Fruit fly (Drosophila melanogaster): Measurements from ENCODE around the gene CG2258.

Gene CG2258

DNA sequence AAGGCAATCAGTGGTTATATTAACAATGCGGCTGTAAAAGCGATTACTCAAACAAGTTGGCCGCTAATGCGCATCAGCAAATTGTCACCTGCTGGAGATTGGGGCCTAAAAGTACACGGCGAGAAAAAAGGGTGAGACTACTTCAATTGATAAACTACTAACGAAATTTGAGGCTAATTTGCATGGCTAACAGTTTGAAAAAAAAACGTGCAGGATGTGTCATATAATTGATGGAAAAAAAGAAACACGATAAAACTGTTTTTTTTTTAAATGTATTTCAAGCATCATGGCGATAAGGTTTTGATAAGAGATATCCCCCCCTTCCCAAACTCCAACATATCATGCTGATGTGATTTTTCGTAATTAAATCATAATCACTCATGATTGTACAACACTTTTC is 10.8 kb upstream of the CG2258 start (continued):
- TF ChIP-seq nerfin-2 (GFP tag; IDR thresholded peaks at IDR 0.05; ENCODE audit: partially characterized antibody) (no peak), lbe (GFP tag; optimal IDR thresholded peaks at IDR 0.05) (no peak), CG15073 (GFP tag; optimal IDR thresholded peaks at IDR 0.05) (no peak), Vsx1 (GFP tag; optimal IDR thresholded peaks at IDR 0.05) (no peak), sisA (GFP tag; IDR thresholded peaks at IDR 0.05) (no peak), dm (GFP tag; optimal IDR thresholded peaks at IDR 0.05) (no peak), Nf-YB (GFP tag; optimal IDR thresholded peaks at IDR 0.05) (no peak), CG14441 (GFP tag; IDR thresholded peaks at IDR 0.05) (peak; percentile 41), CG7963 (GFP tag; IDR thresholded peaks at IDR 0.05; ENCODE audit: partially characterized antibody) (no peak), hkb (optimal IDR thresholded peaks at IDR 0.05) (no peak), hkb (GFP tag; IDR thresholded peaks at IDR 0.05) (peak; percentile 39; the same call in 1 of the 2 replicates), CG10147 (GFP tag; optimal IDR thresholded peaks at IDR 0.05) (no peak), CG1024 (GFP tag; IDR thresholded peaks at IDR 0.05) (no peak), sna (GFP tag; IDR thresholded peaks at IDR 0.05; ENCODE audit: partially characterized antibody) (no peak), D (optimal IDR thresholded peaks at IDR 0.05) (no peak), D (GFP tag; optimal IDR thresholded peaks at IDR 0.05) (no peak), Hand (GFP tag; optimal IDR thresholded peaks at IDR 0.05) (no peak), Ravus (GFP tag; IDR thresholded peaks at IDR 0.05) (no peak), da (GFP tag; optimal IDR thresholded peaks at IDR 0.05) (no peak), CG12236 (GFP tag; optimal IDR thresholded peaks at IDR 0.05) (no peak), CG4820 (GFP tag; optimal IDR thresholded peaks at IDR 0.05) (no peak), CG4730 (GFP tag; IDR thresholded peaks at IDR 0.05) (no peak), CG17912 (GFP tag; optimal IDR thresholded peaks at IDR 0.05) (no peak), pros (GFP tag; optimal IDR thresholded peaks at IDR 0.05) (no peak), CG3847 (GFP tag; IDR thresholded peaks at IDR 0.05) (peak; percentile 45; the same call in 1 of the 2 replicates), Oli (tag; optimal IDR thresholded peaks at IDR 0.05) (peak; percentile 25), tll (GFP tag; optimal IDR thresholded peaks at IDR 0.05) (no peak), psq (GFP tag; optimal IDR thresholded peaks at IDR 0.05) (no peak), CG3838 (GFP tag; optimal IDR thresholded peaks at IDR 0.05) (no peak), stc (GFP tag; IDR thresholded peaks at IDR 0.05) (0 out of 2 replicates have a peak, but pooled peaks have one; percentile 12), CG10366 (GFP tag; IDR thresholded peaks at IDR 0.05) (peak; percentile 28; the same call in 1 of the 2 replicates), Side (GFP tag; optimal IDR thresholded peaks at IDR 0.05) (peak; percentile 8), Ada2b (GFP tag; IDR thresholded peaks at IDR 0.05) (peak; percentile 16; the same call in 1 of the 2 replicates), CG9797 (GFP tag; optimal IDR thresholded peaks at IDR 0.05) (no peak), Sry-δ (GFP tag; optimal IDR thresholded peaks at IDR 0.05) (no peak), Fer2 (tag; optimal IDR thresholded peaks at IDR 0.05) (no peak), CG31365 (tag; optimal IDR thresholded peaks at IDR 0.05) (no peak), ac (GFP tag; optimal IDR thresholded peaks at IDR 0.05) (no peak), crp (GFP tag; optimal IDR thresholded peaks at IDR 0.05) (no peak), Rx (GFP tag; IDR thresholded peaks at IDR 0.05) (no peak), CG1529 (GFP tag; optimal IDR thresholded peaks at IDR 0.05) (no peak), jigr1 (GFP tag; IDR thresholded peaks at IDR 0.05) (0 out of 3 replicates have a peak, but pooled peaks have one; percentile 16), Mad (GFP tag; optimal IDR thresholded peaks at IDR 0.05) (no peak), org-1 (GFP tag; optimal IDR thresholded peaks at IDR 0.05) (no peak), Xrp1 (GFP tag; IDR thresholded peaks at IDR 0.05) (no peak), B-H1 (GFP tag; IDR thresholded peaks at IDR 0.05) (no peak; the same call in 2 of the 3 replicates), CG10267 (tag; optimal IDR thresholded peaks at IDR 0.05) (no peak), knrl (GFP tag; IDR thresholded peaks at IDR 0.05; ENCODE audit: partially characterized antibody) (no peak), inv (GFP tag; IDR thresholded peaks at IDR 0.05; ENCODE audit: partially characterized antibody) (no peak), CG12071 (GFP tag; optimal IDR thresholded peaks at IDR 0.05) (no peak), grn (GFP tag; optimal IDR thresholded peaks at IDR 0.05) (no peak), CG30403 (GFP tag; optimal IDR thresholded peaks at IDR 0.05) (peak; percentile 30)

Measured in whole organism, embryonic.